Worm (Caenorhabditis elegans) whole organism, L1 larva: ENCODE measurements around the gene str-77.

Experiments used
- C16A3.4 ChIP-seq: fragments of 150-350 bp; optimal IDR thresholded peaks from 2 replicates; lab custom pipeline; 2014; ENCODE audit warnings: missing biosample characterization, missing genetic modification characterization
- alr-1 ChIP-seq: fragments of 200-800 bp; sonication (Bioruptor generic); optimal IDR thresholded peaks from 2 replicates; lab custom pipeline; 2018; ENCODE audit warnings: borderline replicate concordance, mild to moderate bottlenecking, missing genetic modification characterization, missing compliant biosample characterization
- aly-2 ChIP-seq: fragments of 150-350 bp; optimal IDR thresholded peaks from 2 replicates; lab custom pipeline; 2014; ENCODE audit warnings: missing biosample characterization, missing genetic modification characterization
- ceh-63 ChIP-seq: fragments of 200-800 bp; sonication (Bioruptor generic); optimal IDR thresholded peaks from 2 replicates; lab custom pipeline; 2018; ENCODE audit warnings: mild to moderate bottlenecking, missing genetic modification characterization, missing compliant biosample characterization
- ceh-88 ChIP-seq: fragments of 200-800 bp; sonication (Bioruptor generic); IDR thresholded peaks from 2 replicates; pipeline ENCODE4 v1.3.6; 2022; ENCODE audit warnings: missing genetic modification characterization, missing compliant biosample characterization
- dpl-1 ChIP-seq, 3 experiments: fragments of 150-350 bp in 2 of 3; sonication (generic microtip) in 1 of 3; optimal IDR thresholded peaks; 2 replicates each; lab custom pipeline; 2014 to 2017; ENCODE audit warnings: missing biosample characterization in 3 of 3, missing genetic modification characterization in 3 of 3, missing genetic modification reagents in 3 of 3
- dsc-1 ChIP-seq: sonication (generic microtip); optimal IDR thresholded peaks from 2 replicates; lab custom pipeline; 2016; ENCODE audit warnings: mild to moderate bottlenecking, missing genetic modification characterization, missing compliant biosample characterization
- efl-1 ChIP-seq, 4 experiments: fragments of 150-350 bp; optimal IDR thresholded peaks in 3 of 4; peaks in 1 of 4; 1 replicate in 1 of 4; 2 replicates in 3 of 4; lab custom pipeline; 2014; ENCODE audit warnings: missing biosample characterization in 2 of 4, missing genetic modification characterization in 2 of 4, missing genetic modification reagents in 2 of 4
- fkh-4 ChIP-seq: sonication (generic microtip); optimal IDR thresholded peaks from 2 replicates; lab custom pipeline; 2016; ENCODE audit warnings: missing compliant biosample characterization, missing genetic modification characterization, borderline replicate concordance
- grh-1 ChIP-seq: fragments of 200-800 bp; sonication (Bioruptor generic); IDR thresholded peaks from 2 replicates; pipeline ENCODE4 v1.3.6; 2022; ENCODE audit warnings: missing genetic modification reagents, missing genetic modification characterization, missing compliant biosample characterization
- hpl-2 ChIP-seq: fragments of 150-350 bp; optimal IDR thresholded peaks from 2 replicates; lab custom pipeline; 2014; ENCODE audit warnings: missing biosample characterization, missing genetic modification reagents, missing genetic modification characterization
- lin-14 ChIP-seq: fragments of 200-800 bp; sonication (Bioruptor generic); optimal IDR thresholded peaks from 2 replicates; lab custom pipeline; 2018; ENCODE audit warnings: mild to moderate bottlenecking, missing genetic modification characterization, moderate library complexity, missing compliant biosample characterization
- lin-15B ChIP-seq: fragments of 150-350 bp; sonication (generic microtip); optimal IDR thresholded peaks from 3 replicates; lab custom pipeline; 2014; ENCODE audit warnings: missing biosample characterization, missing genetic modification characterization
- lin-39 ChIP-seq: fragments of 150-350 bp; optimal IDR thresholded peaks from 2 replicates; lab custom pipeline; 2014; ENCODE audit warnings: missing biosample characterization, missing genetic modification reagents, missing genetic modification characterization
- lsy-2 ChIP-seq, 2 experiments: fragments of 150-350 bp; optimal IDR thresholded peaks; 2 replicates each; lab custom pipeline; 2014; ENCODE audit warnings: missing biosample characterization in 2 of 2, missing genetic modification characterization in 2 of 2
- mab-9 ChIP-seq: fragments of 200-800 bp; sonication (Bioruptor generic); IDR thresholded peaks from 2 replicates; pipeline ENCODE4 v1.3.6; 2022; ENCODE audit warnings: missing genetic modification reagents, missing genetic modification characterization, missing compliant biosample characterization
- mdl-1 ChIP-seq, 2 experiments: fragments of 150-350 bp; optimal IDR thresholded peaks; 2 replicates each; lab custom pipeline; 2014 to 2017; ENCODE audit warnings: missing biosample characterization in 2 of 2, missing genetic modification characterization in 2 of 2, inconsistent platforms in 1 of 2
- mep-1 ChIP-seq: fragments of 150-350 bp; optimal IDR thresholded peaks from 2 replicates; lab custom pipeline; 2014; ENCODE audit warnings: missing biosample characterization, missing genetic modification characterization
- nhr-11 ChIP-seq: fragments of 150-350 bp; optimal IDR thresholded peaks from 2 replicates; lab custom pipeline; 2014; ENCODE audit warnings: missing biosample characterization, missing genetic modification characterization
- nhr-19 ChIP-seq: fragments of 200-800 bp; sonication (Bioruptor generic); conservative IDR thresholded peaks from 2 replicates; pipeline ENCODE4 v1.3.6; 2022; ENCODE audit warnings: missing genetic modification characterization, missing compliant biosample characterization
- nhr-20 ChIP-seq: sonication (generic microtip); optimal IDR thresholded peaks from 2 replicates; lab custom pipeline; 2016; ENCODE audit warnings: mild to moderate bottlenecking, missing genetic modification characterization, missing compliant biosample characterization
- nhr-237 ChIP-seq: fragments of 150-350 bp; optimal IDR thresholded peaks from 2 replicates; lab custom pipeline; 2014; ENCODE audit warnings: missing biosample characterization, missing genetic modification characterization
- nhr-47 ChIP-seq: sonication (generic microtip); optimal IDR thresholded peaks from 2 replicates; lab custom pipeline; 2016; ENCODE audit warnings: mild to moderate bottlenecking, missing genetic modification characterization, moderate library complexity, missing compliant biosample characterization
- nhr-71 ChIP-seq: sonication (generic microtip); optimal IDR thresholded peaks from 2 replicates; lab custom pipeline; 2016; ENCODE audit warnings: mild to moderate bottlenecking, missing genetic modification characterization, moderate library complexity, missing compliant biosample characterization
- nhr-76 ChIP-seq: sonication (generic microtip); optimal IDR thresholded peaks from 2 replicates; lab custom pipeline; 2017; ENCODE audit warnings: missing biosample characterization, missing genetic modification characterization
- pag-3 ChIP-seq: sonication (generic microtip); optimal IDR thresholded peaks from 2 replicates; lab custom pipeline; 2017; ENCODE audit warnings: missing genetic modification characterization, mild to moderate bottlenecking, missing compliant biosample characterization, antibody characterized with exemption, borderline replicate concordance; ENCODE audit not compliant: insufficient read depth
- pqm-1 ChIP-seq: sonication (generic microtip); optimal IDR thresholded peaks from 3 replicates; lab custom pipeline; 2017; ENCODE audit warnings: missing biosample characterization, missing genetic modification characterization
- rnt-1 ChIP-seq: sonication (generic microtip); optimal IDR thresholded peaks from 2 replicates; lab custom pipeline; 2016; ENCODE audit warnings: mild to moderate bottlenecking, missing genetic modification characterization, moderate library complexity, missing compliant biosample characterization
- snpc-4 ChIP-seq: fragments of 150-350 bp; optimal IDR thresholded peaks from 2 replicates; lab custom pipeline; 2014; ENCODE audit warnings: missing biosample characterization, missing genetic modification characterization
- snu-23 ChIP-seq: sonication (generic microtip); optimal IDR thresholded peaks from 2 replicates; lab custom pipeline; 2016; ENCODE audit warnings: missing genetic modification characterization, missing compliant biosample characterization
- sox-4 ChIP-seq: sonication (generic microtip); optimal IDR thresholded peaks from 2 replicates; lab custom pipeline; 2016; ENCODE audit warnings: missing genetic modification characterization, missing compliant biosample characterization
- swsn-7 ChIP-seq: sonication (generic microtip); optimal IDR thresholded peaks from 2 replicates; lab custom pipeline; 2016; ENCODE audit warnings: missing genetic modification characterization, missing compliant biosample characterization
- tbx-2 ChIP-seq: sonication (generic microtip); optimal IDR thresholded peaks from 2 replicates; lab custom pipeline; 2016; ENCODE audit warnings: missing genetic modification characterization, missing compliant biosample characterization
- vab-15 ChIP-seq: sonication (generic microtip); optimal IDR thresholded peaks from 2 replicates; lab custom pipeline; 2017; ENCODE audit warnings: missing genotype, mild to moderate bottlenecking, missing genetic modification characterization, missing compliant biosample characterization
- xbp-1 ChIP-seq: sonication (generic microtip); optimal IDR thresholded peaks from 2 replicates; lab custom pipeline; 2016; ENCODE audit warnings: missing genetic modification characterization, missing compliant biosample characterization
- zag-1 ChIP-seq: fragments of 150-350 bp; optimal IDR thresholded peaks from 2 replicates; lab custom pipeline; 2014; ENCODE audit warnings: missing biosample characterization, missing genetic modification characterization
- zip-4 ChIP-seq: fragments of 200-800 bp; sonication (Bioruptor generic); optimal IDR thresholded peaks from 2 replicates; lab custom pipeline; 2018; ENCODE audit warnings: mild to moderate bottlenecking, missing genetic modification characterization, moderate library complexity, missing compliant biosample characterization

str-77 gene

ce11 chrV:17728336-17728735 is 9.6 kb downstream of the str-77 start:
- TF ChIP-seq snpc-4, result no peak
- no peak for TF ChIP-seq dsc-1 (tag; lab: Kevin White, UChicago)
- TF ChIP-seq pqm-1 (tag; lab: Kevin White, UChicago), result no peak
- TF ChIP-seq ceh-88 (GFP tag; lab: Robert Waterston, UW), result no peak
- TF ChIP-seq nhr-71 (tag; lab: Kevin White, UChicago), result no peak
- TF ChIP-seq alr-1 (tag; lab: Kevin White, UChicago), result no peak
- no peak for TF ChIP-seq snu-23 (GFP tag; lab: Kevin White, UChicago)
- no peak for TF ChIP-seq C16A3.4
- TF ChIP-seq grh-1, result no peak
- no peak for TF ChIP-seq fkh-4 (tag; lab: Kevin White, UChicago)
- no peak for TF ChIP-seq mdl-1 (tag; optimal IDR thresholded peaks at IDR 0.05; lab: Kevin White, UChicago)
- no peak for TF ChIP-seq nhr-237
- no peak for TF ChIP-seq nhr-20 (tag; lab: Kevin White, UChicago)
- TF ChIP-seq, all 84 proteins: peak for 0

ce11 chrV:17728757-17729156 is 10.0 kb downstream of the str-77 start:
- TF ChIP-seq nhr-71 (tag; lab: Kevin White, UChicago) (peak; percentile 70), nhr-19 (GFP tag; lab: Robert Waterston, UW) (peak; percentile 47), vab-15 (tag; lab: Kevin White, UChicago) (peak; percentile 69), lsy-2 (tag; optimal IDR thresholded peaks at IDR 0.05; lab: Kevin White, UChicago) (peak in 1 of 2 experiments; percentile 32), tbx-2 (tag; lab: Kevin White, UChicago) (peak; percentile 3), ceh-63 (GFP tag; lab: Kevin White, UChicago) (no peak), dpl-1 (GFP tag; optimal IDR thresholded peaks at IDR 0.05; lab: Kevin White, UChicago) (no peak), hpl-2 (GFP tag; lab: Kevin White, UChicago) (no peak), efl-1 (optimal IDR thresholded peaks at IDR 0.05; lab: Kevin White, UChicago) (no peak), efl-1 (GFP tag; optimal IDR thresholded peaks at IDR 0.05 in 1 of 2; lab: Kevin White, UChicago) (peak in 1 of 2 experiments; percentile 75), mep-1 (tag; lab: Kevin White, UChicago) (no peak), rnt-1 (tag; lab: Kevin White, UChicago) (peak; percentile 74), dsc-1 (tag; lab: Kevin White, UChicago) (no peak), lin-14 (GFP tag; lab: Kevin White, UChicago) (peak; percentile 53), nhr-11 (peak; percentile 33), lin-39 (peak; percentile 68), nhr-20 (tag; lab: Kevin White, UChicago) (peak; percentile 4)

ce11 chrV:17732516-17732915 is 13.8 kb downstream of the str-77 start, which contains the start of gene twk-42:
TSS of gene twk-42 (minus strand) at chrV:17732616.
- TF ChIP-seq nhr-47 (tag; lab: Kevin White, UChicago), result no peak
- TF ChIP-seq xbp-1 (tag; lab: Kevin White, UChicago), result no peak
- peak; percentile 29 for TF ChIP-seq rnt-1 (tag; lab: Kevin White, UChicago)
- TF ChIP-seq lsy-2 (tag; optimal IDR thresholded peaks at IDR 0.05; lab: Kevin White, UChicago), result no peak
- no peak for TF ChIP-seq tbx-2 (tag; lab: Kevin White, UChicago)
- no peak for TF ChIP-seq nhr-11

ce11 chrV:17739801-17740200 is 21.1 kb downstream of the str-77 start, which contains the start of gene cutl-4:
TSS of gene cutl-4 (minus strand) at chrV:17739901.
- TF ChIP-seq mab-9 (GFP tag; lab: Robert Waterston, UW), result no peak
- TF ChIP-seq rnt-1 (tag; lab: Kevin White, UChicago), result no peak
- no peak for TF ChIP-seq lin-15B

DNA sequence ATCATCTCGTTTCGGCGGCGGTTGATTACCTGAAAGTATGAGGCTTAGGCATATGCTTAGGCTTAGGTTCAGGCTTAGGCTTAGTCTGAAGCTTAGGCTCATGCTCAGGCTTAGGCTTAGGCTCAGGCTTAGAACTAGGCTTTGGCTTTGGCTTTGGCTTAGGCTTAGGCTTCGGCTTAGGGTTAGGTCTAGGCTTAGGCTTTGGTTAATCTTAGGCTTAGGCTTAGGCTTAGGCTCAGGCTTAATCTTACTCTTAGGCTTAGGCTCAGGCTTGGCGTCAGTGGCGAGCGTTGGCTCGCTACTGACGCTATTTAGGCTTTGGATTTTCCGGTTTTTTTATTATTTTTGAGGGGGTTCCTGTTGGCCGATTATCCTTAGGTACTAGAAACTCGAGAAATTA is 25.1 kb downstream of the str-77 start:
- TF ChIP-seq nhr-76 (tag; lab: Kevin White, UChicago), result no peak
- no peak for TF ChIP-seq pag-3 (tag; lab: Kevin White, UChicago)
- TF ChIP-seq zip-4 (GFP tag; lab: Kevin White, UChicago), result no peak
- no peak for TF ChIP-seq sox-4 (tag; lab: Kevin White, UChicago)
- no peak for TF ChIP-seq nhr-11
- no peak for TF ChIP-seq grh-1
- no peak for TF ChIP-seq mdl-1 (tag; optimal IDR thresholded peaks at IDR 0.05; lab: Kevin White, UChicago)
- TF ChIP-seq swsn-7 (tag; lab: Kevin White, UChicago), result no peak
- no peak for TF ChIP-seq lin-14 (GFP tag; lab: Kevin White, UChicago)
- TF ChIP-seq zag-1, result no peak
- no peak for TF ChIP-seq dsc-1 (tag; lab: Kevin White, UChicago)
- TF ChIP-seq aly-2 (tag; lab: Kevin White, UChicago), result no peak
